Worm (Caenorhabditis elegans) whole organism, L1 larva: ENCODE data around the gene C03B1.3.

Source experiments
- C04F5.9 ChIP-seq: sonication (generic microtip); optimal IDR thresholded peaks from 2 replicates; lab custom pipeline; 2016; ENCODE audit warnings: missing genetic modification characterization, missing compliant biosample characterization
- C16A3.4 ChIP-seq: fragments of 150-350 bp; optimal IDR thresholded peaks from 2 replicates; lab custom pipeline; 2014; ENCODE audit warnings: missing biosample characterization, missing genetic modification characterization
- F16B12.6 ChIP-seq: fragments of 150-350 bp; optimal IDR thresholded peaks from 2 replicates; lab custom pipeline; 2014; ENCODE audit warnings: missing biosample characterization, missing genetic modification characterization
- Y116A8C.19 ChIP-seq: sonication (generic microtip); optimal IDR thresholded peaks from 2 replicates; lab custom pipeline; 2016; ENCODE audit warnings: missing compliant biosample characterization, missing genetic modification characterization, borderline replicate concordance
- aha-1 ChIP-seq: fragments of 150-350 bp; optimal IDR thresholded peaks from 2 replicates; lab custom pipeline; 2014; ENCODE audit warnings: missing biosample characterization, missing genetic modification characterization
- alr-1 ChIP-seq: fragments of 200-800 bp; sonication (Bioruptor generic); optimal IDR thresholded peaks from 2 replicates; lab custom pipeline; 2018; ENCODE audit warnings: borderline replicate concordance, mild to moderate bottlenecking, missing genetic modification characterization, missing compliant biosample characterization
- blmp-1 ChIP-seq: fragments of 150-350 bp; optimal IDR thresholded peaks from 2 replicates; lab custom pipeline; 2014; ENCODE audit warnings: missing biosample characterization, missing genetic modification characterization
- ceh-63 ChIP-seq: fragments of 200-800 bp; sonication (Bioruptor generic); optimal IDR thresholded peaks from 2 replicates; lab custom pipeline; 2018; ENCODE audit warnings: mild to moderate bottlenecking, missing genetic modification characterization, missing compliant biosample characterization
- ceh-8 ChIP-seq: fragments of 200-800 bp; sonication (Bioruptor generic); optimal IDR thresholded peaks from 2 replicates; lab custom pipeline; 2018; ENCODE audit warnings: mild to moderate bottlenecking, missing genetic modification characterization, moderate library complexity, missing compliant biosample characterization
- ceh-82 ChIP-seq, 3 experiments: fragments of 150-350 bp in 1 of 3; sonication (generic microtip) in 2 of 3; optimal IDR thresholded peaks; 2 replicates each; lab custom pipeline; 2014 to 2017; ENCODE audit warnings: missing biosample characterization in 3 of 3, missing genetic modification characterization in 3 of 3
- ceh-88 ChIP-seq: fragments of 200-800 bp; sonication (Bioruptor generic); IDR thresholded peaks from 2 replicates; pipeline ENCODE4 v1.3.6; 2022; ENCODE audit warnings: missing genetic modification characterization, missing compliant biosample characterization
- ceh-90 ChIP-seq: sonication (generic microtip); optimal IDR thresholded peaks from 2 replicates; lab custom pipeline; 2016; ENCODE audit warnings: missing genetic modification characterization, missing compliant biosample characterization
- dpl-1 ChIP-seq, 3 experiments: fragments of 150-350 bp in 2 of 3; sonication (generic microtip) in 1 of 3; optimal IDR thresholded peaks; 2 replicates each; lab custom pipeline; 2014 to 2017; ENCODE audit warnings: missing biosample characterization in 3 of 3, missing genetic modification characterization in 3 of 3, missing genetic modification reagents in 3 of 3
- dsc-1 ChIP-seq: sonication (generic microtip); optimal IDR thresholded peaks from 2 replicates; lab custom pipeline; 2016; ENCODE audit warnings: mild to moderate bottlenecking, missing genetic modification characterization, missing compliant biosample characterization
- efl-3 ChIP-seq: fragments of 200-800 bp; sonication (Bioruptor generic); optimal IDR thresholded peaks from 2 replicates; lab custom pipeline; 2018; ENCODE audit warnings: mild to moderate bottlenecking, missing genetic modification characterization, missing compliant biosample characterization
- egl-13 ChIP-seq: sonication (generic microtip); optimal IDR thresholded peaks from 2 replicates; lab custom pipeline; 2016; ENCODE audit warnings: missing genotype, missing genetic modification reagents, missing genetic modification characterization, missing compliant biosample characterization
- egl-27 ChIP-seq, 2 experiments: fragments of 150-350 bp in 1 of 2; sonication (generic microtip); optimal IDR thresholded peaks; 3 replicates each; lab custom pipeline; 2017 to 2018; ENCODE audit warnings: missing biosample characterization in 2 of 2, missing genetic modification characterization in 2 of 2, missing genetic modification reagents in 2 of 2
- fkh-4 ChIP-seq: sonication (generic microtip); optimal IDR thresholded peaks from 2 replicates; lab custom pipeline; 2016; ENCODE audit warnings: missing compliant biosample characterization, missing genetic modification characterization, borderline replicate concordance
- fkh-8 ChIP-seq: sonication (generic microtip); optimal IDR thresholded peaks from 2 replicates; lab custom pipeline; 2016; ENCODE audit warnings: mild to moderate bottlenecking, missing genetic modification characterization, missing compliant biosample characterization
- fos-1 ChIP-seq: fragments of 150-350 bp; optimal IDR thresholded peaks from 2 replicates; lab custom pipeline; 2014; ENCODE audit warnings: missing biosample characterization, missing genetic modification characterization
- hlh-4 ChIP-seq: sonication (generic microtip); optimal IDR thresholded peaks from 2 replicates; lab custom pipeline; 2016; ENCODE audit warnings: mild to moderate bottlenecking, missing genetic modification characterization, missing compliant biosample characterization
- hpl-2 ChIP-seq: fragments of 150-350 bp; optimal IDR thresholded peaks from 2 replicates; lab custom pipeline; 2014; ENCODE audit warnings: missing biosample characterization, missing genetic modification reagents, missing genetic modification characterization
- isw-1 ChIP-seq: fragments of 200-800 bp; sonication (Bioruptor generic); IDR thresholded peaks from 2 replicates; pipeline ENCODE4 v1.3.6; 2022; ENCODE audit warnings: missing genetic modification characterization, missing compliant biosample characterization
- lin-13 ChIP-seq: fragments of 150-350 bp; optimal IDR thresholded peaks from 2 replicates; lab custom pipeline; 2014; ENCODE audit warnings: missing biosample characterization, missing genetic modification reagents, missing genetic modification characterization
- lin-14 ChIP-seq: fragments of 200-800 bp; sonication (Bioruptor generic); optimal IDR thresholded peaks from 2 replicates; lab custom pipeline; 2018; ENCODE audit warnings: mild to moderate bottlenecking, missing genetic modification characterization, moderate library complexity, missing compliant biosample characterization
- lin-35 ChIP-seq, 2 experiments: fragments of 150-350 bp; optimal IDR thresholded peaks; 2 replicates each; lab custom pipeline; 2014; ENCODE audit warnings: missing biosample characterization in 2 of 2, missing genetic modification characterization in 2 of 2, missing genetic modification reagents in 2 of 2
- lir-3 ChIP-seq: sonication (generic microtip); optimal IDR thresholded peaks from 2 replicates; lab custom pipeline; 2016; ENCODE audit warnings: mild to moderate bottlenecking, missing genetic modification characterization, moderate library complexity, missing compliant biosample characterization; ENCODE audit not compliant: poor library complexity
- mab-9 ChIP-seq: fragments of 200-800 bp; sonication (Bioruptor generic); IDR thresholded peaks from 2 replicates; pipeline ENCODE4 v1.3.6; 2022; ENCODE audit warnings: missing genetic modification reagents, missing genetic modification characterization, missing compliant biosample characterization
- nhr-19 ChIP-seq: fragments of 200-800 bp; sonication (Bioruptor generic); conservative IDR thresholded peaks from 2 replicates; pipeline ENCODE4 v1.3.6; 2022; ENCODE audit warnings: missing genetic modification characterization, missing compliant biosample characterization
- nhr-237 ChIP-seq: fragments of 150-350 bp; optimal IDR thresholded peaks from 2 replicates; lab custom pipeline; 2014; ENCODE audit warnings: missing biosample characterization, missing genetic modification characterization
- nhr-76 ChIP-seq: sonication (generic microtip); optimal IDR thresholded peaks from 2 replicates; lab custom pipeline; 2017; ENCODE audit warnings: missing biosample characterization, missing genetic modification characterization
- nhr-77 ChIP-seq: fragments of 150-350 bp; optimal IDR thresholded peaks from 2 replicates; lab custom pipeline; 2014; ENCODE audit warnings: missing biosample characterization, missing genetic modification characterization
- nhr-84 ChIP-seq: sonication (generic microtip); optimal IDR thresholded peaks from 2 replicates; lab custom pipeline; 2017; ENCODE audit warnings: missing biosample characterization, missing genetic modification characterization
- pag-3 ChIP-seq: sonication (generic microtip); optimal IDR thresholded peaks from 2 replicates; lab custom pipeline; 2017; ENCODE audit warnings: missing genetic modification characterization, mild to moderate bottlenecking, missing compliant biosample characterization, antibody characterized with exemption, borderline replicate concordance; ENCODE audit not compliant: insufficient read depth
- pax-3 ChIP-seq: fragments of 200-800 bp; sonication (Bioruptor generic); optimal IDR thresholded peaks from 2 replicates; lab custom pipeline; 2018; ENCODE audit warnings: mild to moderate bottlenecking, missing genetic modification characterization, moderate library complexity, missing compliant biosample characterization
- pqm-1 ChIP-seq: sonication (generic microtip); optimal IDR thresholded peaks from 3 replicates; lab custom pipeline; 2017; ENCODE audit warnings: missing biosample characterization, missing genetic modification characterization
- snpc-4 ChIP-seq: fragments of 150-350 bp; optimal IDR thresholded peaks from 2 replicates; lab custom pipeline; 2014; ENCODE audit warnings: missing biosample characterization, missing genetic modification characterization
- snu-23 ChIP-seq: sonication (generic microtip); optimal IDR thresholded peaks from 2 replicates; lab custom pipeline; 2016; ENCODE audit warnings: missing genetic modification characterization, missing compliant biosample characterization
- sox-4 ChIP-seq: sonication (generic microtip); optimal IDR thresholded peaks from 2 replicates; lab custom pipeline; 2016; ENCODE audit warnings: missing genetic modification characterization, missing compliant biosample characterization
- sup-37 ChIP-seq: fragments of 200-800 bp; sonication (Bioruptor generic); optimal IDR thresholded peaks from 2 replicates; lab custom pipeline; 2018; ENCODE audit warnings: mild to moderate bottlenecking, missing genetic modification characterization, missing compliant biosample characterization
- tlp-1 ChIP-seq: fragments of 150-350 bp; optimal IDR thresholded peaks from 2 replicates; lab custom pipeline; 2014; ENCODE audit warnings: missing biosample characterization, missing genetic modification characterization
- unc-130 ChIP-seq: fragments of 150-350 bp; optimal IDR thresholded peaks from 2 replicates; lab custom pipeline; 2017; ENCODE audit warnings: missing biosample characterization, missing genetic modification characterization, inconsistent platforms
- unc-62 ChIP-seq: fragments of 150-350 bp; optimal IDR thresholded peaks from 2 replicates; lab custom pipeline; 2014; ENCODE audit warnings: missing biosample characterization, missing genetic modification reagents, missing genetic modification characterization
- unc-98 ChIP-seq: fragments of 200-800 bp; sonication (Bioruptor generic); IDR thresholded peaks from 2 replicates; pipeline ENCODE4 v1.3.6; 2022; ENCODE audit warnings: missing genetic modification characterization, missing compliant biosample characterization
- vab-15 ChIP-seq: sonication (generic microtip); optimal IDR thresholded peaks from 2 replicates; lab custom pipeline; 2017; ENCODE audit warnings: missing genotype, mild to moderate bottlenecking, missing genetic modification characterization, missing compliant biosample characterization
- xbp-1 ChIP-seq: sonication (generic microtip); optimal IDR thresholded peaks from 2 replicates; lab custom pipeline; 2016; ENCODE audit warnings: missing genetic modification characterization, missing compliant biosample characterization
- zag-1 ChIP-seq: fragments of 150-350 bp; optimal IDR thresholded peaks from 2 replicates; lab custom pipeline; 2014; ENCODE audit warnings: missing biosample characterization, missing genetic modification characterization
- zip-4 ChIP-seq: fragments of 200-800 bp; sonication (Bioruptor generic); optimal IDR thresholded peaks from 2 replicates; lab custom pipeline; 2018; ENCODE audit warnings: mild to moderate bottlenecking, missing genetic modification characterization, moderate library complexity, missing compliant biosample characterization
- ztf-11 ChIP-seq, 2 experiments: sonication (generic microtip); optimal IDR thresholded peaks; 2 replicates each; lab custom pipeline; 2016 to 2017; ENCODE audit warnings: missing genetic modification characterization in 2 of 2, missing biosample characterization in 1 of 2, missing compliant biosample characterization in 1 of 2
- ztf-4 ChIP-seq: fragments of 150-350 bp; optimal IDR thresholded peaks from 2 replicates; lab custom pipeline; 2014; ENCODE audit warnings: missing biosample characterization, missing genetic modification characterization

Gene C03B1.3

ce11 chrX:6319546-6319945, 46.3 kb upstream of the C03B1.3 start, which contains the start of gene chtb-3:
Gene chtb-3, minus strand, starts transcription at chrX:6319646.
- TF ChIP-seq lin-13 (GFP tag; lab: Kevin White, UChicago): no peak
- no peak for TF ChIP-seq nhr-76 (tag; lab: Kevin White, UChicago)
- no peak for TF ChIP-seq hpl-2 (GFP tag; lab: Kevin White, UChicago)
- TF ChIP-seq unc-98 (GFP tag; lab: Robert Waterston, UW): no peak
- TF ChIP-seq dpl-1 (GFP tag; optimal IDR thresholded peaks at IDR 0.05; lab: Kevin White, UChicago): no peak
- no peak for TF ChIP-seq mab-9 (GFP tag; lab: Robert Waterston, UW)
- TF ChIP-seq nhr-77 (tag; lab: Kevin White, UChicago): no peak
- TF ChIP-seq ceh-88 (GFP tag; lab: Robert Waterston, UW): no peak
- no peak for TF ChIP-seq aha-1 (tag; lab: Kevin White, UChicago)
- TF ChIP-seq sup-37 (GFP tag; lab: Kevin White, UChicago): no peak
- TF ChIP-seq nhr-237: no peak
- TF ChIP-seq blmp-1 (tag; lab: Kevin White, UChicago): no peak
- TF ChIP-seq pqm-1 (tag; lab: Kevin White, UChicago): no peak
- no peak for TF ChIP-seq C16A3.4 (tag; lab: Kevin White, UChicago)
- TF ChIP-seq nhr-19 (GFP tag; lab: Robert Waterston, UW): no peak
- no peak for TF ChIP-seq nhr-84 (tag; lab: Kevin White, UChicago)
- TF ChIP-seq, all 84 proteins: peak for 0

DNA sequence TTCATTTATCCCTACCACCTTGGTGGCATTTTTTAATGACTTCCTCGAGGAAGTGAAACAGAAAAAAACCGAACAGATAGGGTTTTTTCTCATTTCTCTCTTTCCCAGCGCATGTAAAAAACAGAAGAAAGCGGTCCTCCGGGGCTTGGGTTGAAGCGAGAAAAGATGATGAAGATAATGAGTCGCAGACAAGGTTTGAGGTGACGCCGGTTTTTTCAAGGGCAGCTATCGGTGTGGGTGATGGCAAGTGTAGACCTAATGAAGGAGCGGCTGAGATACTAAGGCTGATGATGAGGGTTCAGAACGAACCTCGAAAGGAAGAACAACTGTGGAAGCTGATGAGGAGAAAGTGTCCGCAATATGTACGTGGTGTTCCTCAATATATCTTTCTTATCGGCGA, 44.9 kb upstream of the C03B1.3 start:
- no peak for TF ChIP-seq mab-9 (GFP tag; lab: Robert Waterston, UW)
- TF ChIP-seq xbp-1 (tag; lab: Kevin White, UChicago): no peak
- TF ChIP-seq F16B12.6: no peak
- TF ChIP-seq zip-4 (GFP tag; lab: Kevin White, UChicago): no peak
- TF ChIP-seq sup-37 (GFP tag; lab: Kevin White, UChicago): no peak
- no peak for TF ChIP-seq ceh-90
- TF ChIP-seq pqm-1 (tag; lab: Kevin White, UChicago): no peak
- TF ChIP-seq lin-14 (GFP tag; lab: Kevin White, UChicago): peak; percentile 91
- TF ChIP-seq egl-27 (tag; optimal IDR thresholded peaks at IDR 0.05; lab: Kevin White, UChicago): no peak
- no peak for TF ChIP-seq lin-35 (GFP tag; optimal IDR thresholded peaks at IDR 0.05; lab: Kevin White, UChicago)
- TF ChIP-seq hpl-2 (GFP tag; lab: Kevin White, UChicago): no peak
- no peak for TF ChIP-seq C04F5.9 (tag; lab: Kevin White, UChicago)
- TF ChIP-seq snu-23 (GFP tag; lab: Kevin White, UChicago): peak; percentile 52
- no peak for TF ChIP-seq unc-98 (GFP tag; lab: Robert Waterston, UW)
- TF ChIP-seq pax-3 (tag; lab: Kevin White, UChicago): no peak
- no peak for TF ChIP-seq ceh-8 (GFP tag; lab: Kevin White, UChicago)
- no peak for TF ChIP-seq hlh-4 (tag; lab: Kevin White, UChicago)
- no peak for TF ChIP-seq fos-1
- TF ChIP-seq unc-62: no peak
- no peak for TF ChIP-seq unc-130 (tag; lab: Kevin White, UChicago)
- no peak for TF ChIP-seq fkh-8 (tag; lab: Kevin White, UChicago)
- TF ChIP-seq sox-4 (tag; lab: Kevin White, UChicago): no peak
- no peak for TF ChIP-seq C16A3.4 (tag; lab: Kevin White, UChicago)
- no peak for TF ChIP-seq tlp-1 (tag; lab: Kevin White, UChicago)
- no peak for TF ChIP-seq alr-1 (tag; lab: Kevin White, UChicago)
- TF ChIP-seq ztf-4 (tag; lab: Kevin White, UChicago): no peak
- no peak for TF ChIP-seq egl-13
- TF ChIP-seq ceh-82 (tag; optimal IDR thresholded peaks at IDR 0.05; lab: Kevin White, UChicago): no peak
- TF ChIP-seq ztf-11 (tag; optimal IDR thresholded peaks at IDR 0.05; lab: Kevin White, UChicago): no peak
- no peak for TF ChIP-seq ceh-63 (GFP tag; lab: Kevin White, UChicago)
- no peak for TF ChIP-seq snpc-4 (tag; lab: Kevin White, UChicago)
- TF ChIP-seq dsc-1 (tag; lab: Kevin White, UChicago): no peak
- TF ChIP-seq pag-3 (tag; lab: Kevin White, UChicago): peak; percentile 80
- no peak for TF ChIP-seq dpl-1 (GFP tag; optimal IDR thresholded peaks at IDR 0.05; lab: Kevin White, UChicago)
- no peak for TF ChIP-seq vab-15 (tag; lab: Kevin White, UChicago)
- no peak for TF ChIP-seq Y116A8C.19 (tag; lab: Kevin White, UChicago)
- TF ChIP-seq efl-3 (GFP tag; lab: Kevin White, UChicago): no peak
- TF ChIP-seq fkh-4 (tag; lab: Kevin White, UChicago): no peak
- no peak for TF ChIP-seq lir-3 (tag; lab: Kevin White, UChicago)
- TF ChIP-seq isw-1 (GFP tag; lab: Robert Waterston, UW): no peak
- no peak for TF ChIP-seq zag-1 (tag; lab: Kevin White, UChicago)
